Worm (Caenorhabditis elegans) whole organism, L4 larva: ENCODE data around the gene ucr-2.2.
A peak's percentile ranks its signal among the peaks of the same experiment; 100 is the strongest.

ENCODE experiments used
- ama-1 ChIP-seq: fragments of 150-350 bp; optimal IDR thresholded peaks from 2 replicates; lab custom pipeline; 2014; ENCODE audit warnings: inconsistent platforms, mixed read lengths
- arid-1 ChIP-seq: fragments of 200-800 bp; sonication (Bioruptor generic); conservative IDR thresholded peaks from 2 replicates; pipeline ENCODE4 v1.3.6; 2022; ENCODE audit warnings: missing genetic modification reagents, missing genetic modification characterization, missing compliant biosample characterization
- ces-1 ChIP-seq: fragments of 150-350 bp; sonication (generic microtip); optimal IDR thresholded peaks from 4 replicates; lab custom pipeline; 2014; ENCODE audit warnings: missing biosample characterization, missing genetic modification reagents, missing genetic modification characterization
- daf-12 ChIP-seq: fragments of 150-350 bp; optimal IDR thresholded peaks from 2 replicates; lab custom pipeline; 2014; ENCODE audit warnings: missing biosample characterization, missing genetic modification reagents, missing genetic modification characterization
- daf-16 ChIP-seq, 3 experiments: sonication (generic microtip); optimal IDR thresholded peaks; 2 replicates each; lab custom pipeline; 2016 to 2017; ENCODE audit warnings: missing genetic modification characterization in 3 of 3, missing genetic modification reagents in 3 of 3, mild to moderate bottlenecking in 2 of 3, missing compliant biosample characterization in 2 of 3, missing biosample characterization in 1 of 3, moderate library complexity in 1 of 3
- daf-19 ChIP-seq: fragments of 200-800 bp; sonication (Bioruptor generic); conservative IDR thresholded peaks from 2 replicates; pipeline ENCODE4 v1.3.6; 2022; ENCODE audit warnings: missing genetic modification characterization, missing compliant biosample characterization
- daf-8 ChIP-seq: fragments of 200-800 bp; sonication (Bioruptor generic); IDR thresholded peaks from 2 replicates; pipeline ENCODE4 v1.3.6; 2022; ENCODE audit warnings: missing genetic modification characterization, missing compliant biosample characterization
- dpl-1 ChIP-seq: fragments of 150-350 bp; optimal IDR thresholded peaks from 2 replicates; lab custom pipeline; 2014; ENCODE audit warnings: missing biosample characterization, missing genetic modification reagents, missing genetic modification characterization
- gei-8 ChIP-seq: fragments of 200-800 bp; sonication (Bioruptor generic); optimal IDR thresholded peaks from 2 replicates; lab custom pipeline; 2018; ENCODE audit warnings: mild to moderate bottlenecking, missing genetic modification characterization, missing compliant biosample characterization
- hlh-11 ChIP-seq: fragments of 200-800 bp; sonication (Bioruptor generic); optimal IDR thresholded peaks from 2 replicates; lab custom pipeline; 2018; ENCODE audit warnings: mild to moderate bottlenecking, missing genetic modification characterization, missing compliant biosample characterization
- hlh-30 ChIP-seq: sonication (generic microtip); optimal IDR thresholded peaks from 2 replicates; lab custom pipeline; 2017; ENCODE audit warnings: antibody characterized with exemption, mild to moderate bottlenecking, missing genetic modification characterization, missing compliant biosample characterization; ENCODE audit not compliant: insufficient read depth
- hmg-1.1 ChIP-seq: fragments of 200-800 bp; sonication (Bioruptor generic); IDR thresholded peaks from 2 replicates; pipeline ENCODE4 v1.3.6; 2022; ENCODE audit warnings: missing genetic modification reagents, missing genetic modification characterization, missing compliant biosample characterization
- jun-1 ChIP-seq: fragments of 150-350 bp; optimal IDR thresholded peaks from 2 replicates; lab custom pipeline; 2014; ENCODE audit warnings: missing biosample characterization, missing genetic modification reagents, missing genetic modification characterization
- lim-7 ChIP-seq: fragments of 200-800 bp; sonication (Bioruptor generic); IDR thresholded peaks from 2 replicates; pipeline ENCODE4 v1.3.6; 2022; ENCODE audit warnings: missing genetic modification characterization, missing compliant biosample characterization
- lin-39 ChIP-seq: fragments of 150-350 bp; optimal IDR thresholded peaks from 2 replicates; lab custom pipeline; 2014; ENCODE audit warnings: missing biosample characterization, missing genetic modification reagents, missing genetic modification characterization
- lsy-2 ChIP-seq, 2 experiments: fragments of 150-350 bp in 1 of 2; sonication (generic microtip) in 1 of 2; optimal IDR thresholded peaks; 2 replicates each; lab custom pipeline; 2014 to 2017; ENCODE audit warnings: missing biosample characterization in 2 of 2, missing genetic modification characterization in 2 of 2
- madf-5 ChIP-seq, 2 experiments: fragments of 200-800 bp; sonication (Bioruptor generic); IDR thresholded peaks; 2 replicates each; pipeline ENCODE4 v1.3.6; 2022; ENCODE audit warnings: missing compliant biosample characterization in 2 of 2, missing genetic modification characterization in 2 of 2
- mxl-3 ChIP-seq: fragments of 200-800 bp; sonication (Bioruptor generic); optimal IDR thresholded peaks from 2 replicates; lab custom pipeline; 2018; ENCODE audit warnings: mild to moderate bottlenecking, missing genetic modification characterization, missing compliant biosample characterization
- nhr-111 ChIP-seq: fragments of 200-800 bp; sonication (Bioruptor generic); optimal IDR thresholded peaks from 2 replicates; lab custom pipeline; 2018; ENCODE audit warnings: mild to moderate bottlenecking, missing genetic modification characterization, missing compliant biosample characterization
- nhr-6 ChIP-seq: fragments of 150-350 bp; optimal IDR thresholded peaks from 2 replicates; lab custom pipeline; 2014; ENCODE audit warnings: missing biosample characterization, missing genetic modification characterization
- pha-4 ChIP-seq, 2 experiments: fragments of 150-350 bp in 1 of 2; fragments of 200-800 bp in 1 of 2; sonication (Bioruptor generic) in 1 of 2; IDR thresholded peaks in 1 of 2; optimal IDR thresholded peaks in 1 of 2; 2 replicates each; pipeline versions ENCODE4 v1.3.6 to Lab custom; 2014 to 2022; ENCODE audit warnings: missing genetic modification characterization in 2 of 2, missing genetic modification reagents in 2 of 2, missing biosample characterization in 1 of 2, missing compliant biosample characterization in 1 of 2
- php-3 ChIP-seq: fragments of 200-800 bp; sonication (Bioruptor generic); IDR thresholded peaks from 2 replicates; pipeline ENCODE4 v1.3.6; 2022; ENCODE audit warnings: missing genetic modification reagents, missing genetic modification characterization, missing compliant biosample characterization
- pqm-1 ChIP-seq: sonication (generic microtip); optimal IDR thresholded peaks from 2 replicates; lab custom pipeline; 2017; ENCODE audit warnings: missing biosample characterization, missing genetic modification characterization
- set-16 ChIP-seq: fragments of 200-800 bp; sonication (Bioruptor generic); IDR thresholded peaks from 2 replicates; pipeline ENCODE4 v1.3.6; 2022; ENCODE audit warnings: missing genetic modification reagents, missing genetic modification characterization, missing compliant biosample characterization
- skn-1 ChIP-seq: fragments of 150-350 bp; optimal IDR thresholded peaks from 2 replicates; lab custom pipeline; 2014; ENCODE audit warnings: missing biosample characterization, missing genetic modification characterization
- snpc-1.2 ChIP-seq: fragments of 200-800 bp; sonication (Bioruptor generic); IDR thresholded peaks from 2 replicates; pipeline ENCODE4 v1.3.6; 2022; ENCODE audit warnings: missing genetic modification reagents, missing genetic modification characterization, missing compliant biosample characterization
- snpc-4 ChIP-seq: fragments of 150-350 bp; optimal IDR thresholded peaks from 2 replicates; lab custom pipeline; 2014; ENCODE audit warnings: missing biosample characterization, missing genetic modification characterization
- unc-62 ChIP-seq, 3 experiments: fragments of 150-350 bp in 1 of 3; sonication (generic microtip); optimal IDR thresholded peaks in 2 of 3; peaks in 1 of 3; 1 replicate in 1 of 3; 2 replicates in 2 of 3; lab custom pipeline; 2014 to 2017; ENCODE audit warnings: missing biosample characterization in 3 of 3, missing genetic modification characterization in 3 of 3, missing genetic modification reagents in 3 of 3, missing genotype in 1 of 3
- zag-1 ChIP-seq: fragments of 150-350 bp; optimal IDR thresholded peaks from 2 replicates; lab custom pipeline; 2014; ENCODE audit warnings: missing biosample characterization, missing genetic modification characterization
- zfp-3 ChIP-seq: fragments of 200-800 bp; sonication (Bioruptor generic); conservative IDR thresholded peaks from 2 replicates; pipeline ENCODE4 v1.3.6; 2022; ENCODE audit warnings: missing genetic modification reagents, missing genetic modification characterization, missing compliant biosample characterization
- zip-11 ChIP-seq: fragments of 200-800 bp; sonication (Bioruptor generic); IDR thresholded peaks from 2 replicates; pipeline ENCODE4 v1.3.6; 2022; ENCODE audit warnings: missing genetic modification characterization, missing compliant biosample characterization
- ztf-7 ChIP-seq: fragments of 150-350 bp; optimal IDR thresholded peaks from 2 replicates; lab custom pipeline; 2014; ENCODE audit warnings: missing biosample characterization, missing genetic modification characterization

Gene ucr-2.2

DNA sequence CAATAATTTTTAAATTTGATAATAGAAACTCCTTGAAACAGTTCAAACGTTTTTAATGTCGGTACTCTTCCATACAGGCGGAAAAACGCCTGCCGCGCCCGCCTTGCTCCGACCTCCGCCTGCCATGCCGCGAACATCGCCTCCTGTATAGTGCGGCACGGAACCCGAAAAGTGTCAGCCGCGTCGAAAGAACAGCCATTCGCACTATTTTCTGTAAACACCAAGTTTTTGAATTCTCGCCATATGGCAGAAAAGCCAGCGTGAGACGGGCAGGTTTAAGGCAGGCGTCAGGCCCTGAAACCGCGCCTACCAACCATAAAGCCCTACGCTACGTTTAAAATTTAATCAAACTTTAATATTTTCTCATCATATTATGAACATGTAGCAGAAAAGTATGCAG is 49.1 kb downstream of the ucr-2.2 start:
- no peak for TF ChIP-seq dpl-1
- no peak for TF ChIP-seq lin-39
- no peak for TF ChIP-seq daf-8 (GFP tag; lab: Robert Waterston, UW)
- peak; percentile 52 for TF ChIP-seq set-16 (GFP tag; lab: Robert Waterston, UW)
- TF ChIP-seq jun-1 (tag; lab: Kevin White, UChicago), result no peak
- peak; percentile 6 for TF ChIP-seq snpc-4 (tag; lab: Kevin White, UChicago)
- TF ChIP-seq hmg-1.1, result no peak
- TF ChIP-seq nhr-111 (GFP tag; lab: Kevin White, UChicago), result no peak
- TF ChIP-seq ama-1 (lab: Kevin White, UChicago), result no peak
- TF ChIP-seq ztf-7, result no peak

DNA sequence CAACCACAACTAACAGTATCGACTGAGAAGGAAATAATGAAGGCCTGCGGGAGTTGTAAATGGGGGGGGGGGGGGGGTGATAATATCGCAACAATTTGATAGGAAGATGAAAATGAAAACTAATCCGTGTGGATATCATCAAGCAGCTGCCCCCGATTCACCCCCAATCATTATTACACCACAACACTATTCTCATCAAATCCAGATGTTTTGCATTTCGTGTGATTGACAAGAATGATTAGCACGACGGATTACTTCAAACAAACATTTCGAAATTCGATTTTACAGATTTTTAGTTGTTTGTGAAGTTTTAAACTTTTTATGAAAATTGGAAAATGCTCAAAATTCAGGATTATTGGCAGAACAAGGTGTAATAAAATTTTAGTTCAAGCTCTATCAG is 50.4 kb downstream of the ucr-2.2 start:
- TF ChIP-seq arid-1 (GFP tag; lab: Robert Waterston, UW) (no peak), skn-1 (no peak), madf-5 (GFP tag; IDR thresholded peaks at IDR 0.05; lab: Robert Waterston, UW) (no peak), zfp-3 (no peak), ama-1 (lab: Kevin White, UChicago) (no peak), zag-1 (tag; lab: Kevin White, UChicago) (no peak), daf-16 (GFP tag; optimal IDR thresholded peaks at IDR 0.05; lab: Kevin White, UChicago) (no peak), daf-16 (tag; optimal IDR thresholded peaks at IDR 0.05; lab: Kevin White, UChicago) (no peak), hlh-11 (tag; lab: Kevin White, UChicago) (no peak), pqm-1 (tag; lab: Kevin White, UChicago) (no peak), daf-12 (tag; lab: Kevin White, UChicago) (no peak), lim-7 (no peak), daf-19 (no peak), nhr-6 (tag; lab: Kevin White, UChicago) (no peak)

DNA sequence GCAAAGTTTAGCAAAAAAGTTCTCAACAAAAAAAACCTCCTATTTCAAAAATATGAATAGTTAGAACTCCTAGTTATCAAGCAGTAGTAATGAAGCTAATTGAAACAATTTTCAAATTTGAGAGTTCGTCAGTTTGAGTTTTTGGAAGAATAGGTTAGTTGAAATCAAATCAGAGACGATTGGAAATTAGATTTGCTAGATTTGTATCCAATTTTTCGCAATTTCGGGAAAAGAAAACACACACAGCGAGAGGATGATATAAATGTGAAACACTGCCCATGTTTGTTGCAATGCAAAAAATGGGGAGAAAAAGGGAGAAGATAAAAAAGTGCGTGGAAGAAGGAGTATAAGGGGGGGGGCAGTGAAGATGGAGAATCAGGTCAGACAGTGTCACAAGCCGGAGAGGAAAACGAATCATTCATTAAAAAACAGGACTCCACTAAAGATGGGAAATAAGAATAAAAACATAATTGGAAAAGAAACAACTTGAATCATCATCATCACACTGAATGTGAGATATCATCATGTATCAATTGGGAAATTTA is 51.5 kb downstream of the ucr-2.2 start:
- TF ChIP-seq gei-8 (GFP tag; lab: Kevin White, UChicago), result no peak
- TF ChIP-seq snpc-1.2 (GFP tag; lab: Robert Waterston, UW), result no peak
- peak; percentile 40 for TF ChIP-seq hlh-30 (tag; lab: Kevin White, UChicago)
- peak; percentile 49 for TF ChIP-seq mxl-3 (GFP tag; lab: Kevin White, UChicago)
- TF ChIP-seq zip-11 (GFP tag; lab: Robert Waterston, UW), result no peak
- TF ChIP-seq ces-1 (GFP tag; lab: Kevin White, UChicago), result peak; percentile 28
- TF ChIP-seq nhr-111 (GFP tag; lab: Kevin White, UChicago), result no peak
- TF ChIP-seq pha-4 (GFP tag; IDR thresholded peaks at IDR 0.05; lab: Robert Waterston, UW), result no peak
- no peak for TF ChIP-seq pha-4 (tag; optimal IDR thresholded peaks at IDR 0.05; lab: Kevin White, UChicago)
- peak; percentile 31 for TF ChIP-seq hlh-11 (tag; lab: Kevin White, UChicago)
- TF ChIP-seq php-3 (GFP tag; lab: Robert Waterston, UW), result no peak
- no peak for TF ChIP-seq pqm-1 (tag; lab: Kevin White, UChicago)
- TF ChIP-seq unc-62 (GFP tag; optimal IDR thresholded peaks at IDR 0.05 in 1 of 2; lab: Kevin White, UChicago), result peak in 1 of 2 experiments; percentile 35
- TF ChIP-seq unc-62 (tag; optimal IDR thresholded peaks at IDR 0.05; lab: Kevin White, UChicago), result no peak
- TF ChIP-seq lsy-2 (tag; optimal IDR thresholded peaks at IDR 0.05; lab: Kevin White, UChicago), result peak in 1 of 2 experiments; percentile 11
